Worm (Caenorhabditis elegans): ENCODE measurements around the gene C08F11.7.

ce11 chrIV:13593351-13593750, 43.7 kb upstream of the C08F11.7 start, which contains the start of gene Y45F10B.3:
- TF ChIP-seq tlf-1 (GFP tag; optimal IDR thresholded peaks at IDR 0.05), result no peak
- TF ChIP-seq T26A5.8 (tag; optimal IDR thresholded peaks at IDR 0.05), result no peak
- no peak for TF ChIP-seq ztf-18 (tag; optimal IDR thresholded peaks at IDR 0.05)
- TF ChIP-seq C17E4.6 (GFP tag; IDR thresholded peaks at IDR 0.05), result no peak
- TF ChIP-seq efl-1 (GFP tag; optimal IDR thresholded peaks at IDR 0.05), result no peak
- no peak for TF ChIP-seq xnd-1 (tag; optimal IDR thresholded peaks at IDR 0.05)
- TF ChIP-seq chd-7 (tag; optimal IDR thresholded peaks at IDR 0.05), result no peak
- TF ChIP-seq dpl-1 (GFP tag; optimal IDR thresholded peaks at IDR 0.05), result no peak

All from whole organism, young adult.